Fruit fly (Drosophila melanogaster) whole organism, embryonic: ENCODE measurements around the gene Sfp33A4.

Experiments used
- Atf6 ChIP-seq: fragments of 200-800 bp; sonication (Bioruptor generic); IDR thresholded peaks from 2 replicates; pipeline ENCODE4 v1.3.6; 2022; ENCODE audit warnings: missing biosample characterization, missing genetic modification characterization
- CG5245 ChIP-seq: fragments of 200-800 bp; sonication (Bioruptor generic); optimal IDR thresholded peaks from 3 replicates; lab custom pipeline; 2016; ENCODE audit warnings: missing biosample characterization, missing genetic modification characterization
- H15 ChIP-seq: fragments of 200-800 bp; sonication (Bioruptor generic); IDR thresholded peaks from 3 replicates; pipeline ENCODE4 v1.3.6; 2022; ENCODE audit warnings: missing biosample characterization, missing genetic modification characterization

DNA sequence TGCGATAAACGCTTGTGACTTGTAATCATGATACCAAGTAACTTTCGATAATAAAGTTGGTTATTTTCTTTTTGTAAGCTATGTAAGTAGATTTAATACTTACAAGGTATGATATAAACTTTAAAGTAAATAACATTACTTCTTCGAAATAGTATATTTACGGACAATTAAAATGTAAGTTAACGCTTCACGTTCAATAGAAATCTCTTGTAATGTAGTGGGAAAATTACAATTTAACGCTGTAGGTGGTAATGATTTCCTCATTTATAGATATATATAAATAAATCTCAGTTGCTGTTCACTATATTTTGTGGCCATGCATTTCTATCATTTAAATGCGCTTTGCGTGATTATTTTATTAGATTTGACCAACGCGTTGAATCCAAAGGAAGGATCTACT, 370 bp downstream of the Sfp33A4 start, which contains the start of gene Sfp33A2:
- TF ChIP-seq CG5245 (no peak), Atf6 (no peak), H15 (GFP tag; lab: Robert Waterston, UW) (no peak)
